Worm (Caenorhabditis elegans) whole organism, late embryonic: Measurements from ENCODE around the gene pqn-51.

Experiments
- C08G9.2 ChIP-seq: sonication (generic microtip); optimal IDR thresholded peaks from 2 replicates; lab custom pipeline; 2016; ENCODE audit warnings: mild to moderate bottlenecking, missing genetic modification characterization, moderate library complexity, missing compliant biosample characterization
- C38D4.7 ChIP-seq: fragments of 200-800 bp; sonication (Bioruptor generic); optimal IDR thresholded peaks from 2 replicates; lab custom pipeline; 2018; ENCODE audit warnings: mild to moderate bottlenecking, missing genetic modification characterization, moderate library complexity, missing compliant biosample characterization
- K02D7.2 ChIP-seq: sonication (generic microtip); optimal IDR thresholded peaks from 2 replicates; lab custom pipeline; 2017; ENCODE audit warnings: mild to moderate bottlenecking, missing genetic modification characterization, missing compliant biosample characterization
- ahr-1 ChIP-seq: sonication (generic microtip); optimal IDR thresholded peaks from 2 replicates; lab custom pipeline; 2016; ENCODE audit warnings: missing genetic modification characterization, missing compliant biosample characterization
- ama-1 ChIP-seq: fragments of 150-350 bp; optimal IDR thresholded peaks from 2 replicates; lab custom pipeline; 2014
- ceh-14 ChIP-seq: sonication (generic microtip); optimal IDR thresholded peaks from 2 replicates; lab custom pipeline; 2016; ENCODE audit warnings: missing genotype, missing genetic modification characterization, missing compliant biosample characterization
- ceh-18 ChIP-seq: sonication (generic microtip); optimal IDR thresholded peaks from 2 replicates; lab custom pipeline; 2016; ENCODE audit warnings: missing genetic modification characterization, missing compliant biosample characterization
- ceh-19 ChIP-seq: fragments of 200-800 bp; sonication (Bioruptor generic); optimal IDR thresholded peaks from 2 replicates; lab custom pipeline; 2018; ENCODE audit warnings: mild to moderate bottlenecking, missing genetic modification characterization, missing compliant biosample characterization
- ceh-2 ChIP-seq: sonication (generic microtip); optimal IDR thresholded peaks from 2 replicates; lab custom pipeline; 2016; ENCODE audit warnings: missing genotype, missing genetic modification characterization, missing compliant biosample characterization
- ceh-22 ChIP-seq: sonication (generic microtip); optimal IDR thresholded peaks from 2 replicates; lab custom pipeline; 2017; ENCODE audit warnings: missing biosample characterization, missing genetic modification characterization
- ceh-34 ChIP-seq: sonication (generic microtip); optimal IDR thresholded peaks from 2 replicates; lab custom pipeline; 2016; ENCODE audit warnings: mild to moderate bottlenecking, missing genetic modification characterization, missing compliant biosample characterization
- ceh-48 ChIP-seq: sonication (generic microtip); optimal IDR thresholded peaks from 2 replicates; lab custom pipeline; 2016; ENCODE audit warnings: missing genetic modification characterization, inconsistent platforms, missing compliant biosample characterization
- ceh-6 ChIP-seq: fragments of 200-800 bp; sonication (Bioruptor generic); optimal IDR thresholded peaks from 2 replicates; lab custom pipeline; 2018; ENCODE audit warnings: mild to moderate bottlenecking, missing genetic modification characterization, missing compliant biosample characterization
- ceh-9 ChIP-seq: sonication (generic microtip); optimal IDR thresholded peaks from 2 replicates; lab custom pipeline; 2016; ENCODE audit warnings: mild to moderate bottlenecking, missing genetic modification characterization, inconsistent platforms, missing compliant biosample characterization
- che-1 ChIP-seq: sonication (generic microtip); optimal IDR thresholded peaks from 2 replicates; lab custom pipeline; 2016; ENCODE audit warnings: mild to moderate bottlenecking, missing genetic modification characterization, missing compliant biosample characterization
- dve-1 ChIP-seq: sonication (generic microtip); optimal IDR thresholded peaks from 2 replicates; lab custom pipeline; 2017; ENCODE audit warnings: antibody characterized with exemption, mild to moderate bottlenecking, missing genetic modification characterization, missing compliant biosample characterization
- elt-2 ChIP-seq: sonication (generic microtip); optimal IDR thresholded peaks from 2 replicates; lab custom pipeline; 2016; ENCODE audit warnings: missing genetic modification reagents, missing genetic modification characterization, missing compliant biosample characterization
- elt-4 ChIP-seq: sonication (generic microtip); optimal IDR thresholded peaks from 2 replicates; lab custom pipeline; 2016; ENCODE audit warnings: missing genetic modification characterization, missing compliant biosample characterization
- ets-4 ChIP-seq: sonication (generic microtip); optimal IDR thresholded peaks from 2 replicates; lab custom pipeline; 2016; ENCODE audit warnings: missing genetic modification characterization, missing compliant biosample characterization
- fax-1 ChIP-seq: sonication (generic microtip); optimal IDR thresholded peaks from 2 replicates; lab custom pipeline; 2016; ENCODE audit warnings: missing genotype, missing genetic modification characterization, missing compliant biosample characterization
- fkh-10 ChIP-seq: fragments of 150-350 bp; optimal IDR thresholded peaks from 2 replicates; lab custom pipeline; 2014; ENCODE audit warnings: missing biosample characterization, missing genetic modification reagents, missing genetic modification characterization
- fkh-6 ChIP-seq: sonication (generic microtip); optimal IDR thresholded peaks from 2 replicates; lab custom pipeline; 2016; ENCODE audit warnings: missing genetic modification characterization, missing compliant biosample characterization
- hlh-13 ChIP-seq: fragments of 200-800 bp; sonication (Bioruptor generic); optimal IDR thresholded peaks from 2 replicates; lab custom pipeline; 2018; ENCODE audit warnings: mild to moderate bottlenecking, missing genetic modification characterization, missing compliant biosample characterization
- hlh-15 ChIP-seq: sonication (generic microtip); optimal IDR thresholded peaks from 2 replicates; lab custom pipeline; 2016; ENCODE audit warnings: missing genetic modification characterization, missing compliant biosample characterization
- hlh-30 ChIP-seq: sonication (generic microtip); optimal IDR thresholded peaks from 2 replicates; lab custom pipeline; 2017; ENCODE audit warnings: antibody characterized with exemption, missing genetic modification characterization, missing compliant biosample characterization; ENCODE audit not compliant: insufficient read depth
- hlh-6 ChIP-seq: sonication (generic microtip); optimal IDR thresholded peaks from 2 replicates; lab custom pipeline; 2016; ENCODE audit warnings: missing genotype, missing genetic modification characterization, missing compliant biosample characterization
- lim-6 ChIP-seq: sonication (generic microtip); optimal IDR thresholded peaks from 2 replicates; lab custom pipeline; 2016; ENCODE audit warnings: missing genetic modification characterization, missing compliant biosample characterization
- lin-11 ChIP-seq: fragments of 200-800 bp; sonication (Bioruptor generic); optimal IDR thresholded peaks from 2 replicates; lab custom pipeline; 2018; ENCODE audit warnings: mild to moderate bottlenecking, missing genetic modification characterization, missing compliant biosample characterization
- madf-2 ChIP-seq: sonication (generic microtip); optimal IDR thresholded peaks from 2 replicates; lab custom pipeline; 2017; ENCODE audit warnings: missing genetic modification characterization, missing compliant biosample characterization
- mec-3 ChIP-seq: sonication (generic microtip); optimal IDR thresholded peaks from 2 replicates; lab custom pipeline; 2016; ENCODE audit warnings: borderline replicate concordance, missing genetic modification characterization, missing compliant biosample characterization
- nfya-1 ChIP-seq: sonication (generic microtip); optimal IDR thresholded peaks from 2 replicates; lab custom pipeline; 2017; ENCODE audit warnings: missing genetic modification characterization, mild to moderate bottlenecking, missing compliant biosample characterization, antibody characterized with exemption, moderate library complexity
- nhr-11 ChIP-seq: fragments of 150-350 bp; optimal IDR thresholded peaks from 2 replicates; lab custom pipeline; 2014; ENCODE audit warnings: missing biosample characterization, missing genetic modification characterization
- odd-2 ChIP-seq: sonication (generic microtip); optimal IDR thresholded peaks from 2 replicates; lab custom pipeline; 2017; ENCODE audit warnings: antibody characterized with exemption, mild to moderate bottlenecking, missing genetic modification characterization, missing compliant biosample characterization
- pag-3 ChIP-seq: sonication (generic microtip); optimal IDR thresholded peaks from 2 replicates; lab custom pipeline; 2016; ENCODE audit warnings: missing compliant biosample characterization, missing genetic modification characterization, borderline replicate concordance
- pat-9 ChIP-seq: fragments of 200-800 bp; sonication (Bioruptor generic); optimal IDR thresholded peaks from 2 replicates; lab custom pipeline; 2018; ENCODE audit warnings: mild to moderate bottlenecking, missing genetic modification characterization, moderate library complexity, missing compliant biosample characterization
- pax-1 ChIP-seq: fragments of 150-350 bp; optimal IDR thresholded peaks from 2 replicates; lab custom pipeline; 2014; ENCODE audit warnings: missing biosample characterization, missing genetic modification characterization
- pha-2 ChIP-seq: sonication (generic microtip); optimal IDR thresholded peaks from 2 replicates; lab custom pipeline; 2017; ENCODE audit warnings: mild to moderate bottlenecking, missing genetic modification characterization, missing compliant biosample characterization
- pha-4 ChIP-seq: fragments of 150-350 bp; optimal IDR thresholded peaks from 2 replicates; lab custom pipeline; 2018; ENCODE audit warnings: missing biosample characterization, missing genetic modification reagents, missing genetic modification characterization
- pqm-1 ChIP-seq: sonication (generic microtip); optimal IDR thresholded peaks from 2 replicates; lab custom pipeline; 2016; ENCODE audit warnings: missing genetic modification characterization, missing compliant biosample characterization
- pros-1 ChIP-seq: fragments of 150-350 bp; optimal IDR thresholded peaks from 2 replicates; lab custom pipeline; 2014; ENCODE audit warnings: missing biosample characterization, missing genetic modification reagents, missing genetic modification characterization
- ref-2 ChIP-seq: sonication (generic microtip); optimal IDR thresholded peaks from 2 replicates; lab custom pipeline; 2016; ENCODE audit warnings: missing genetic modification characterization, missing compliant biosample characterization
- rnt-1 ChIP-seq: sonication (generic microtip); optimal IDR thresholded peaks from 2 replicates; lab custom pipeline; 2016; ENCODE audit warnings: missing genetic modification characterization, missing compliant biosample characterization
- sdc-2 ChIP-seq: sonication (generic microtip); optimal IDR thresholded peaks from 2 replicates; lab custom pipeline; 2016; ENCODE audit warnings: missing genotype, missing genetic modification characterization, missing compliant biosample characterization
- sox-2 ChIP-seq: fragments of 200-800 bp; sonication (Bioruptor generic); IDR thresholded peaks from 2 replicates; pipeline ENCODE4 v1.3.6; 2022; ENCODE audit warnings: missing genetic modification reagents, missing genetic modification characterization, missing compliant biosample characterization
- syd-9 ChIP-seq: sonication (generic microtip); optimal IDR thresholded peaks from 2 replicates; lab custom pipeline; 2016; ENCODE audit warnings: mild to moderate bottlenecking, missing genetic modification characterization, moderate library complexity, missing compliant biosample characterization
- tbx-7 ChIP-seq: sonication (generic microtip); optimal IDR thresholded peaks from 2 replicates; lab custom pipeline; 2016; ENCODE audit warnings: missing genotype, missing genetic modification characterization, missing compliant biosample characterization
- ttx-3 ChIP-seq: sonication (generic microtip); optimal IDR thresholded peaks from 2 replicates; lab custom pipeline; 2016; ENCODE audit warnings: missing genetic modification reagents, missing genetic modification characterization, missing compliant biosample characterization
- unc-3 ChIP-seq, 2 experiments: fragments of 200-800 bp in 1 of 2; sonication (Bioruptor generic) in 1 of 2; sonication (generic microtip) in 1 of 2; conservative IDR thresholded peaks in 1 of 2; optimal IDR thresholded peaks in 1 of 2; 2 replicates each; pipeline versions ENCODE4 v1.3.6 to Lab custom; 2016 to 2022; ENCODE audit warnings: missing compliant biosample characterization in 2 of 2, missing genetic modification characterization in 2 of 2, missing genetic modification reagents in 1 of 2
- unc-42 ChIP-seq: sonication (generic microtip); optimal IDR thresholded peaks from 2 replicates; lab custom pipeline; 2016; ENCODE audit warnings: missing genotype, missing genetic modification characterization, missing compliant biosample characterization
- unc-55 ChIP-seq: sonication (generic microtip); optimal IDR thresholded peaks from 2 replicates; lab custom pipeline; 2017; ENCODE audit warnings: missing biosample characterization, missing genetic modification reagents, missing genetic modification characterization
- unc-86 ChIP-seq: sonication (generic microtip); optimal IDR thresholded peaks from 2 replicates; lab custom pipeline; 2016; ENCODE audit warnings: missing genetic modification characterization, missing compliant biosample characterization
- zip-5 ChIP-seq: sonication (generic microtip); optimal IDR thresholded peaks from 2 replicates; lab custom pipeline; 2016; ENCODE audit warnings: missing genetic modification characterization, missing compliant biosample characterization

Gene pqn-51

DNA sequence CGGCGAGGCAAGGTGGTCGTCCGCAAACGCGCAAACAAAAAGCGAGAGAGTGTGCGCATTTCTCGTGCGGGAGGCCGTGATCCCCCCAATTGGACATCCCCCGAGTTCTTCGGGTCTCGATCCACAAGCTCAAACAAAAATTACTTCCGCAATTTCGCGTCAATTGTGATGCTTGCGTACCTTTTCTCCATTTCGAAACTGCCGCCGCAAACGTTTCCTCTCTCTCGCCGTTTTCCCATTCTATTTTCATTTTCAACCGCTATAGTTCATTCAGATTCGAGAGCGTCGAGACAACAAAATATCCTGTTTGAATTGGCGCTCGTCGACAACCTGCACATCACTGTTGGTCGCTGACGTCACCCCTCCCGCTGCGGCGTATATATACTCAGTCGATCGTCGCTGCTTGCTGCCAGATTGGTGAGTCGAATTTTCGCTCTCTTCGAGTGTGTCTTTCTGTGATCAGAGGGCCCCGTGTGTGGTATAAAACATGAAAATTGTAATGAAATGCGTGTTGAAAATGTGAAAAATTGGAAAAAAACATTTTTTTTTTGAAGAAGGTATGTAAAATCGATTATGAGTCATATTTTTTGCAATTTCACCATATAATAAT, at the start of gene pqn-51, which contains the start of gene K11D12.14:
Gene pqn-51, plus strand, starts transcription at position 275 of the 610 bp plus-strand sequence.
Gene K11D12.14, plus strand, starts transcription at position 304 of the 610 bp plus-strand sequence.
- no peak for TF ChIP-seq pros-1 (tag; lab: Kevin White, UChicago)
- no peak for TF ChIP-seq ceh-6
- TF ChIP-seq tbx-7 (tag; lab: Kevin White, UChicago) = no peak
- peak; percentile 72 for TF ChIP-seq ets-4 (tag; lab: Kevin White, UChicago)
- TF ChIP-seq hlh-30 (tag; lab: Kevin White, UChicago) = no peak
- peak; percentile 93 for TF ChIP-seq ceh-18
- no peak for TF ChIP-seq mec-3 (tag; lab: Kevin White, UChicago)
- no peak for TF ChIP-seq K02D7.2
- no peak for TF ChIP-seq nhr-11 (tag; lab: Kevin White, UChicago)
- no peak for TF ChIP-seq pat-9 (tag; lab: Kevin White, UChicago)
- TF ChIP-seq ceh-22 (tag; lab: Kevin White, UChicago) = no peak
- TF ChIP-seq syd-9 (tag; lab: Kevin White, UChicago) = peak; percentile 35
- peak; percentile 63 for TF ChIP-seq pha-2 (tag; lab: Kevin White, UChicago)
- TF ChIP-seq ceh-9 = no peak
- TF ChIP-seq ama-1 (lab: Kevin White, UChicago) = peak; percentile 35
- peak; percentile 90 for TF ChIP-seq unc-42 (tag; lab: Kevin White, UChicago)
- peak; percentile 25 for TF ChIP-seq elt-2 (tag; lab: Kevin White, UChicago)
- no peak for TF ChIP-seq fkh-10
- no peak for TF ChIP-seq che-1 (tag; lab: Kevin White, UChicago)
- no peak for TF ChIP-seq ceh-19 (GFP tag; lab: Kevin White, UChicago)
- TF ChIP-seq nfya-1 = peak; percentile 84
- no peak for TF ChIP-seq elt-4 (tag; lab: Kevin White, UChicago)
- no peak for TF ChIP-seq hlh-6 (tag; lab: Kevin White, UChicago)
- TF ChIP-seq fax-1 = no peak
- no peak for TF ChIP-seq unc-86 (tag; lab: Kevin White, UChicago)
- TF ChIP-seq pha-4 (tag; lab: Kevin White, UChicago) = no peak
- TF ChIP-seq pag-3 = no peak
- TF ChIP-seq ceh-48 (tag; lab: Kevin White, UChicago) = no peak
- TF ChIP-seq fkh-6 (tag; lab: Kevin White, UChicago) = no peak
- peak; percentile 82 for TF ChIP-seq dve-1 (tag; lab: Kevin White, UChicago)
- TF ChIP-seq unc-3 (GFP tag; conservative IDR thresholded peaks at IDR 0.05; lab: Robert Waterston, UW) = peak; percentile 9; the same call in 1 of the 2 replicates
- TF ChIP-seq unc-3 (tag; optimal IDR thresholded peaks at IDR 0.05; lab: Kevin White, UChicago) = no peak
- TF ChIP-seq ref-2 (tag; lab: Kevin White, UChicago) = peak; percentile 86
- TF ChIP-seq hlh-15 (tag; lab: Kevin White, UChicago) = no peak
- TF ChIP-seq pax-1 (tag; lab: Kevin White, UChicago) = peak; percentile 48
- no peak for TF ChIP-seq C38D4.7
- TF ChIP-seq lin-11 (tag; lab: Kevin White, UChicago) = no peak
- TF ChIP-seq lim-6 = peak; percentile 24
- TF ChIP-seq ceh-2 (tag; lab: Kevin White, UChicago) = no peak
- no peak for TF ChIP-seq zip-5
- TF ChIP-seq ahr-1 (tag; lab: Kevin White, UChicago) = no peak
- TF ChIP-seq madf-2 (tag; lab: Kevin White, UChicago) = peak; percentile 61
- TF ChIP-seq rnt-1 (tag; lab: Kevin White, UChicago) = peak; percentile 91
- TF ChIP-seq ttx-3 (tag; lab: Kevin White, UChicago) = no peak
- TF ChIP-seq odd-2 (tag; lab: Kevin White, UChicago) = no peak
- no peak for TF ChIP-seq sox-2
- peak; percentile 69 for TF ChIP-seq unc-55 (GFP tag; lab: Kevin White, UChicago)
- no peak for TF ChIP-seq sdc-2 (tag; lab: Kevin White, UChicago)
- peak; percentile 78 for TF ChIP-seq ceh-34 (tag; lab: Kevin White, UChicago)
- peak; percentile 1 for TF ChIP-seq C08G9.2 (tag; lab: Kevin White, UChicago)
- no peak for TF ChIP-seq hlh-13 (GFP tag; lab: Kevin White, UChicago)
- TF ChIP-seq pqm-1 (tag; lab: Kevin White, UChicago) = peak; percentile 38
- TF ChIP-seq ceh-14 (tag; lab: Kevin White, UChicago) = peak; percentile 66
